Fruit fly (Drosophila melanogaster) S2 (cell line): Measurements from ENCODE around the gene tHMG1.

ENCODE experiments used
- CG8478 ChIP-seq: fragments of >200 bp; optimal IDR thresholded peaks from 2 replicates; lab custom pipeline; 2018
- CTCF ChIP-seq, 2 experiments: fragments of >200 bp; optimal IDR thresholded peaks; 2 replicates each; lab custom pipeline; 2018

DNA sequence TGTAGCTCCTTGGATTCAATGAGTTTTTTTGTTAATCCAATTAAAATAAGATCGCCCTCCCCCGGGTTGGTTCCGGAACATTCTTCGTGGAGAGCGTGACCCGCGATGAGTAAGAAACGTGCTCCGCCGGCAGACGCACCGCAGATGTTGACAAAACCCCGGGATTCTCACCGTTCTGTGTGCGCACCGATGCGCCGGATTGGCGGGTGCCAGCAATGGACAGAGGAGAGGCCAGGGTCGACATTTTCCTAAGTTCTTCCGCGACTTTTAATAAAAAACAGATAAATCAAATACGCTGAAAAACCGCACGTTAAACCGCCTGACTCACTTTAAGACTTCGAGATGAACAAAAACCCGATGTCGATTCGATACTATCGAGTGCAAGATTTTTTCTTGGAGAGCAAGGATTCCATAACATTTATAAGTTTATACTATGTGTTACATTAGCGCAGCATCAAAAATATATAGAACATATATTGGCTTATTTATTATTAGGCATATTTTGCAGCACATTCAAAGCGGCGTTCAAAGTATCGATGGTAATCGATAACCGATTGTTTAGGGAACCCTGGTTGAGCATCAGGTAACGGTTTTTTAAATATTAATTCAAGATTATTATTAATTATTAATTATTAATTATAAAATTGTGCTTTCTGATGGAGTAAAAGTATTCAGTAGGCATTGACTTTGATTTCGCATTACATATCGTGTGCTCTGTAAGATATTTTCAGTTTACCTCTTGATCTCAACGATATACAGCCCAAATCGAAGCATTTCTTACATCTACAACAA lies at the start of gene tHMG1, which contains the start of gene CCT1:
- no peak for TF ChIP-seq CG8478 (lab: Kevin White, UChicago)
- no peak for TF ChIP-seq CTCF (optimal IDR thresholded peaks at IDR 0.05; lab: Kevin White, UChicago)
